Fruit fly (Drosophila melanogaster): ENCODE data around the gene CAH7.

- no peak for TF ChIP-seq pad (GFP tag; optimal IDR thresholded peaks at IDR 0.05)
- no peak for TF ChIP-seq CG11617 (GFP tag; optimal IDR thresholded peaks at IDR 0.05)
- TF ChIP-seq cnc (optimal IDR thresholded peaks at IDR 0.05): no peak
- TF ChIP-seq CG33017 (tag; optimal IDR thresholded peaks at IDR 0.05): no peak
- no peak for TF ChIP-seq CG14711 (tag; optimal IDR thresholded peaks at IDR 0.05)
- TF ChIP-seq kay (GFP tag; ENCODE audit: borderline replicate concordance): no peak
- no peak for TF ChIP-seq CG5204 (GFP tag; optimal IDR thresholded peaks at IDR 0.05)
- no peak for TF ChIP-seq CG7045 (GFP tag; optimal IDR thresholded peaks at IDR 0.05)
- no peak for TF ChIP-seq CG1620 (GFP tag; optimal IDR thresholded peaks at IDR 0.05)
- TF ChIP-seq toe (GFP tag; optimal IDR thresholded peaks at IDR 0.05): no peak
Observed at dm6 chr3R:10121266-10121904, 9.3 kb downstream of the CAH7 start, which contains the start of the genes gammaSnap2 and ATPsynepsilonL.
